Fruit fly (Drosophila melanogaster): Measurements from ENCODE around the gene chrb.

- TF ChIP-seq EcR (GFP tag; optimal IDR thresholded peaks at IDR 0.05) (no peak), CG14655 (GFP tag; optimal IDR thresholded peaks at IDR 0.05) (no peak), CG12605 (GFP tag; IDR thresholded peaks at IDR 0.05) (no peak), Pif1A (GFP tag; optimal IDR thresholded peaks at IDR 0.05) (no peak)
These were observed 52.4 kb downstream of the chrb start for dm6 chr3L:11539511-11540329.

All from whole organism, pupa.